Worm (Caenorhabditis elegans) whole organism, midembryonic: ENCODE results near the gene C43C3.4.
A peak's percentile ranks its signal among the peaks of the same experiment; 100 is the strongest.

Experiments used
- ztf-23 ChIP-seq: fragments of 200-800 bp; sonication (Bioruptor generic); IDR thresholded peaks from 2 replicates; pipeline ENCODE4 v1.3.6; 2022; ENCODE audit warnings: missing genetic modification reagents, missing genetic modification characterization, missing compliant biosample characterization
- ztf-29 ChIP-seq: fragments of 200-800 bp; sonication (Bioruptor generic); IDR thresholded peaks from 2 replicates; pipeline ENCODE4 v1.3.6; 2022; ENCODE audit warnings: missing genetic modification reagents, missing genetic modification characterization, missing compliant biosample characterization

ce11 chrX:9637137-9637536 is 37.6 kb downstream of the C43C3.4 start:
- 0 out of 2 replicates have a peak, but pooled peaks have one; percentile 15 for TF ChIP-seq ztf-23 (GFP tag; lab: Robert Waterston, UW)
- TF ChIP-seq ztf-29 (GFP tag; lab: Robert Waterston, UW), result no peak
